In genomic region chr3R:21138220-21138754, dm6 we compare ENCODE assay signal across 1 fruit fly cellular context.
TF ChIP-seq lines count a peak whose summit lies in the region.

Gene meigo, plus strand, starts transcription at chr3R:21138270.

TF ChIP-seq in whole organism, embryonic, 481 proteins besides CTCF, POLR2A, EP300 and RAD21 (continued from another document and continues in another):
- TF ChIP-seq Tbp (GFP tag; optimal IDR thresholded peaks at IDR 0.05; lab: Kevin White, UChicago), result peak; percentile 52
- TF ChIP-seq salm (tag; optimal IDR thresholded peaks at IDR 0.05; lab: Kevin White, UChicago), result peak; percentile 38
- peak; percentile 18 for TF ChIP-seq CG33213 (GFP tag; optimal IDR thresholded peaks at IDR 0.05; lab: Kevin White, UChicago)
- no peak for TF ChIP-seq CG11504 (tag; optimal IDR thresholded peaks at IDR 0.05; lab: Kevin White, UChicago)
- no peak for TF ChIP-seq CG34224 (GFP tag; IDR thresholded peaks at IDR 0.05; lab: Robert Waterston, UW; ENCODE audit: partially characterized antibody)
- peak; percentile 66 for TF ChIP-seq vfl (GFP tag; optimal IDR thresholded peaks at IDR 0.05; lab: Kevin White, UChicago)
- TF ChIP-seq vnd (GFP tag; IDR thresholded peaks at IDR 0.05; lab: Robert Waterston, UW; ENCODE audit: partially characterized antibody), result no peak
- TF ChIP-seq pum (GFP tag; optimal IDR thresholded peaks at IDR 0.05; lab: Kevin White, UChicago), result peak; percentile 34
- 0 out of 2 replicates have a peak, but pooled peaks have one; percentile 33 for TF ChIP-seq sens-2 (GFP tag; IDR thresholded peaks at IDR 0.05; lab: Robert Waterston, UW)
- TF ChIP-seq CG7987 (GFP tag; optimal IDR thresholded peaks at IDR 0.05; lab: Kevin White, UChicago), result peak; percentile 32
- peak; percentile 58; the same call in 2 of the 3 replicates for TF ChIP-seq CG11456 (GFP tag; IDR thresholded peaks at IDR 0.05; lab: Robert Waterston, UW)
- no peak for TF ChIP-seq ro (GFP tag; IDR thresholded peaks at IDR 0.05; lab: Robert Waterston, UW)
- peak; percentile 28 for TF ChIP-seq CG12744 (GFP tag; optimal IDR thresholded peaks at IDR 0.05; lab: Kevin White, UChicago)
- TF ChIP-seq CG2116 (GFP tag; optimal IDR thresholded peaks at IDR 0.05; lab: Kevin White, UChicago), result peak; percentile 85
- TF ChIP-seq Ets97D (GFP tag; optimal IDR thresholded peaks at IDR 0.05; lab: Kevin White, UChicago), result peak; percentile 53
- peak; percentile 77 for TF ChIP-seq sd (tag; optimal IDR thresholded peaks at IDR 0.05; lab: Kevin White, UChicago)
- TF ChIP-seq btn (GFP tag; optimal IDR thresholded peaks at IDR 0.05; lab: Kevin White, UChicago), result no peak
- no peak for TF ChIP-seq TFAM (GFP tag; optimal IDR thresholded peaks at IDR 0.05; lab: Kevin White, UChicago)
- TF ChIP-seq cg (GFP tag; optimal IDR thresholded peaks at IDR 0.05; lab: Kevin White, UChicago), result no peak
- no peak for TF ChIP-seq Dll (GFP tag; IDR thresholded peaks at IDR 0.05; lab: Robert Waterston, UW; ENCODE audit: partially characterized antibody)
- peak; percentile 0 for TF ChIP-seq ftz-f1 (GFP tag; optimal IDR thresholded peaks at IDR 0.05; lab: Kevin White, UChicago)
- no peak; the same call in 1 of the 2 replicates for TF ChIP-seq CG32772 (GFP tag; IDR thresholded peaks at IDR 0.05; lab: Robert Waterston, UW)
- no peak for TF ChIP-seq CG32767 (GFP tag; IDR thresholded peaks at IDR 0.05; lab: Robert Waterston, UW)
- TF ChIP-seq Oaz (GFP tag; IDR thresholded peaks at IDR 0.05; lab: Robert Waterston, UW), result no peak
- TF ChIP-seq Poxn (GFP tag; IDR thresholded peaks at IDR 0.05; lab: Robert Waterston, UW), result no peak
- peak; percentile 9 for TF ChIP-seq CG10274 (GFP tag; optimal IDR thresholded peaks at IDR 0.05; lab: Kevin White, UChicago)
- TF ChIP-seq CG18599 (GFP tag; optimal IDR thresholded peaks at IDR 0.05; lab: Kevin White, UChicago), result no peak
- no peak; the same call in 1 of the 2 replicates for TF ChIP-seq bbx (GFP tag; IDR thresholded peaks at IDR 0.05; lab: Robert Waterston, UW; ENCODE audit: partially characterized antibody)
- TF ChIP-seq Chrac-16 (GFP tag; optimal IDR thresholded peaks at IDR 0.05; lab: Kevin White, UChicago), result peak; percentile 59
- TF ChIP-seq sima (GFP tag; optimal IDR thresholded peaks at IDR 0.05; lab: Kevin White, UChicago), result no peak
- TF ChIP-seq H2.0 (GFP tag; IDR thresholded peaks at IDR 0.05; lab: Robert Waterston, UW), result no peak
- TF ChIP-seq toy (GFP tag; IDR thresholded peaks at IDR 0.05; lab: Robert Waterston, UW), result no peak
- TF ChIP-seq BEAF-32 (GFP tag; optimal IDR thresholded peaks at IDR 0.05; lab: Kevin White, UChicago), result peak; percentile 59
- no peak for TF ChIP-seq wor (GFP tag; IDR thresholded peaks at IDR 0.05; lab: Robert Waterston, UW)
- peak; percentile 58 for TF ChIP-seq CG9437 (GFP tag; optimal IDR thresholded peaks at IDR 0.05; lab: Kevin White, UChicago)
- peak; percentile 41; the same call in 1 of the 3 replicates for TF ChIP-seq ci (GFP tag; IDR thresholded peaks at IDR 0.05; lab: Robert Waterston, UW)
- peak; percentile 59 for TF ChIP-seq Sry-δ (GFP tag; optimal IDR thresholded peaks at IDR 0.05; lab: Kevin White, UChicago)
- peak; percentile 50 for TF ChIP-seq tx (GFP tag; optimal IDR thresholded peaks at IDR 0.05; lab: Kevin White, UChicago)
- TF ChIP-seq ab (GFP tag; optimal IDR thresholded peaks at IDR 0.05; lab: Kevin White, UChicago), result no peak
- no peak for TF ChIP-seq Hey (tag; optimal IDR thresholded peaks at IDR 0.05; lab: Kevin White, UChicago)
- TF ChIP-seq Bdp1 (GFP tag; optimal IDR thresholded peaks at IDR 0.05; lab: Kevin White, UChicago), result no peak
- TF ChIP-seq CG11695 (GFP tag; IDR thresholded peaks at IDR 0.05; lab: Robert Waterston, UW), result no peak
- TF ChIP-seq CG4707 (GFP tag; optimal IDR thresholded peaks at IDR 0.05; lab: Kevin White, UChicago), result no peak
- no peak for TF ChIP-seq CG1024 (GFP tag; IDR thresholded peaks at IDR 0.05; lab: Robert Waterston, UW)
- peak; percentile 51; the same call in 1 of the 2 replicates for TF ChIP-seq Taf1 (GFP tag; IDR thresholded peaks at IDR 0.05; lab: Robert Waterston, UW)
- TF ChIP-seq Hr39 (optimal IDR thresholded peaks at IDR 0.05; lab: Kevin White, UChicago), result no peak
- TF ChIP-seq HLH54F (GFP tag; optimal IDR thresholded peaks at IDR 0.05; lab: Kevin White, UChicago), result peak; percentile 73
- 0 out of 2 replicates have a peak, but pooled peaks have one; percentile 23 for TF ChIP-seq CG4730 (GFP tag; IDR thresholded peaks at IDR 0.05; lab: Robert Waterston, UW)
- no peak for TF ChIP-seq CG6813 (GFP tag; optimal IDR thresholded peaks at IDR 0.05; lab: Kevin White, UChicago)
- peak; percentile 81 for TF ChIP-seq phol (tag; optimal IDR thresholded peaks at IDR 0.05; lab: Kevin White, UChicago)
- no peak for TF ChIP-seq Dfd (GFP tag; optimal IDR thresholded peaks at IDR 0.05; lab: Kevin White, UChicago)
- peak; percentile 50; the same call in 1 of the 2 replicates for TF ChIP-seq CG14667 (GFP tag; IDR thresholded peaks at IDR 0.05; lab: Robert Waterston, UW)
- TF ChIP-seq croc (GFP tag; conservative IDR thresholded peaks at IDR 0.05; lab: Robert Waterston, UW), result no peak; the same call in 2 of the 3 replicates
- no peak for TF ChIP-seq scrt (GFP tag; optimal IDR thresholded peaks at IDR 0.05; lab: Kevin White, UChicago)
- no peak for TF ChIP-seq org-1 (GFP tag; optimal IDR thresholded peaks at IDR 0.05; lab: Kevin White, UChicago)
- no peak for TF ChIP-seq Optix (GFP tag; IDR thresholded peaks at IDR 0.05; lab: Robert Waterston, UW)
- TF ChIP-seq row (GFP tag; IDR thresholded peaks at IDR 0.05; lab: Robert Waterston, UW), result peak; percentile 95
- peak; percentile 72 for TF ChIP-seq CG32532 (GFP tag; IDR thresholded peaks at IDR 0.05; lab: Robert Waterston, UW)
- TF ChIP-seq CG12219 (GFP tag; optimal IDR thresholded peaks at IDR 0.05; lab: Kevin White, UChicago), result no peak
- no peak for TF ChIP-seq chm (GFP tag; IDR thresholded peaks at IDR 0.05; lab: Robert Waterston, UW)
- TF ChIP-seq sim (GFP tag; IDR thresholded peaks at IDR 0.05; lab: Robert Waterston, UW), result no peak
- TF ChIP-seq Opbp (GFP tag; IDR thresholded peaks at IDR 0.05; lab: Robert Waterston, UW; ENCODE audit: partially characterized antibody), result no peak
- TF ChIP-seq CG17912 (GFP tag; optimal IDR thresholded peaks at IDR 0.05; lab: Kevin White, UChicago), result no peak
- 0 out of 4 replicates have a peak, but pooled peaks have one; percentile 21 for TF ChIP-seq chinmo (GFP tag; IDR thresholded peaks at IDR 0.05; lab: Robert Waterston, UW; ENCODE audit: partially characterized antibody)
- no peak for TF ChIP-seq odd (GFP tag; optimal IDR thresholded peaks at IDR 0.05; lab: Kevin White, UChicago)
- peak; percentile 91 for TF ChIP-seq CG9797 (GFP tag; optimal IDR thresholded peaks at IDR 0.05; lab: Kevin White, UChicago)
- no peak for TF ChIP-seq CG8765 (GFP tag; IDR thresholded peaks at IDR 0.05; lab: Robert Waterston, UW)
- no peak for TF ChIP-seq CG2129 (GFP tag; IDR thresholded peaks at IDR 0.05; lab: Robert Waterston, UW; ENCODE audit: partially characterized antibody)
- TF ChIP-seq gsb (GFP tag; IDR thresholded peaks at IDR 0.05; lab: Robert Waterston, UW), result no peak
- TF ChIP-seq D19B (GFP tag; optimal IDR thresholded peaks at IDR 0.05; lab: Kevin White, UChicago), result peak; percentile 6
- no peak for TF ChIP-seq dan (GFP tag; IDR thresholded peaks at IDR 0.05; lab: Robert Waterston, UW)
- peak; percentile 52 for TF ChIP-seq twi (tag; optimal IDR thresholded peaks at IDR 0.05; lab: Kevin White, UChicago)
- TF ChIP-seq CG11560 (tag; IDR thresholded peaks at IDR 0.05; lab: Robert Waterston, UW), result peak; percentile 83; the same call in 2 of the 3 replicates
- TF ChIP-seq CG15479 (GFP tag; optimal IDR thresholded peaks at IDR 0.05; lab: Kevin White, UChicago), result no peak
- TF ChIP-seq cwo (GFP tag; optimal IDR thresholded peaks at IDR 0.05; lab: Kevin White, UChicago), result peak; percentile 14
- TF ChIP-seq CHES-1-like (GFP tag; optimal IDR thresholded peaks at IDR 0.05; lab: Kevin White, UChicago), result peak; percentile 28
- TF ChIP-seq CG13894 (tag; optimal IDR thresholded peaks at IDR 0.05; lab: Kevin White, UChicago), result no peak
- 0 out of 2 replicates have a peak, but pooled peaks have one; percentile 18 for TF ChIP-seq Scr (GFP tag; IDR thresholded peaks at IDR 0.05; lab: Robert Waterston, UW; ENCODE audit: partially characterized antibody)
- TF ChIP-seq bab2 (GFP tag; optimal IDR thresholded peaks at IDR 0.05; lab: Kevin White, UChicago), result peak; percentile 33
- no peak for TF ChIP-seq CG31224 (GFP tag; IDR thresholded peaks at IDR 0.05; lab: Robert Waterston, UW)
- TF ChIP-seq CG11723 (GFP tag; optimal IDR thresholded peaks at IDR 0.05; lab: Kevin White, UChicago), result no peak
- TF ChIP-seq CG17829 (tag; optimal IDR thresholded peaks at IDR 0.05; lab: Kevin White, UChicago), result peak; percentile 85
- peak; percentile 66 for TF ChIP-seq CG8924 (tag; optimal IDR thresholded peaks at IDR 0.05; lab: Kevin White, UChicago)
- peak; percentile 31 for TF ChIP-seq nom (GFP tag; optimal IDR thresholded peaks at IDR 0.05; lab: Kevin White, UChicago)
- no peak for TF ChIP-seq HHEX (GFP tag; optimal IDR thresholded peaks at IDR 0.05; lab: Kevin White, UChicago)
- peak; percentile 74 for TF ChIP-seq Dek (tag; optimal IDR thresholded peaks at IDR 0.05; lab: Kevin White, UChicago)
- peak; percentile 74 for TF ChIP-seq Sin3A (optimal IDR thresholded peaks at IDR 0.05; lab: Kevin White, UChicago)
- peak; percentile 94 for TF ChIP-seq Ets65A (GFP tag; lab: Kevin White, UChicago)
- no peak for TF ChIP-seq Hr78 (GFP tag; optimal IDR thresholded peaks at IDR 0.05; lab: Kevin White, UChicago)
- TF ChIP-seq Abd-B (GFP tag; optimal IDR thresholded peaks at IDR 0.05; lab: Kevin White, UChicago), result peak; percentile 90
- TF ChIP-seq CG34376 (GFP tag; optimal IDR thresholded peaks at IDR 0.05; lab: Kevin White, UChicago), result peak; percentile 48
- TF ChIP-seq crc (GFP tag; optimal IDR thresholded peaks at IDR 0.05; lab: Kevin White, UChicago), result no peak
- TF ChIP-seq peb (GFP tag; IDR thresholded peaks at IDR 0.05; lab: Robert Waterston, UW), result peak; percentile 43; the same call in 1 of the 2 replicates
- TF ChIP-seq CG8281 (tag; optimal IDR thresholded peaks at IDR 0.05; lab: Kevin White, UChicago), result peak; percentile 30
- TF ChIP-seq tap (tag; optimal IDR thresholded peaks at IDR 0.05; lab: Kevin White, UChicago), result no peak
- peak; percentile 86 for TF ChIP-seq nmo (GFP tag; optimal IDR thresholded peaks at IDR 0.05; lab: Kevin White, UChicago)
- TF ChIP-seq Hmx (GFP tag; optimal IDR thresholded peaks at IDR 0.05; lab: Kevin White, UChicago), result no peak
- no peak for TF ChIP-seq ham (GFP tag; IDR thresholded peaks at IDR 0.05; lab: Robert Waterston, UW)
- TF ChIP-seq mld (GFP tag; IDR thresholded peaks at IDR 0.05; lab: Robert Waterston, UW; ENCODE audit: partially characterized antibody), result no peak
- TF ChIP-seq Xbp1 (GFP tag; optimal IDR thresholded peaks at IDR 0.05; lab: Kevin White, UChicago), result peak; percentile 95
- TF ChIP-seq ato (GFP tag; IDR thresholded peaks at IDR 0.05; lab: Robert Waterston, UW; ENCODE audit: partially characterized antibody), result no peak
- no peak for TF ChIP-seq nau (GFP tag; optimal IDR thresholded peaks at IDR 0.05; lab: Kevin White, UChicago)
- TF ChIP-seq hbn (GFP tag; IDR thresholded peaks at IDR 0.05; lab: Robert Waterston, UW; ENCODE audit: partially characterized antibody), result no peak
- TF ChIP-seq CG1832 (GFP tag; optimal IDR thresholded peaks at IDR 0.05; lab: Kevin White, UChicago), result no peak
- no peak for TF ChIP-seq CG31365 (tag; optimal IDR thresholded peaks at IDR 0.05; lab: Kevin White, UChicago)
- no peak for TF ChIP-seq Hmr (GFP tag; optimal IDR thresholded peaks at IDR 0.05; lab: Kevin White, UChicago)
- peak; percentile 57 for TF ChIP-seq CG4424 (GFP tag; optimal IDR thresholded peaks at IDR 0.05; lab: Kevin White, UChicago)
- no peak for TF ChIP-seq CG7928 (GFP tag; optimal IDR thresholded peaks at IDR 0.05; lab: Kevin White, UChicago)
- TF ChIP-seq br (optimal IDR thresholded peaks at IDR 0.05; lab: Kevin White, UChicago), result no peak
- TF ChIP-seq ap (GFP tag; IDR thresholded peaks at IDR 0.05; lab: Robert Waterston, UW), result no peak
- no peak for TF ChIP-seq HmgD (GFP tag; optimal IDR thresholded peaks at IDR 0.05; lab: Kevin White, UChicago)
- TF ChIP-seq Fer2 (tag; optimal IDR thresholded peaks at IDR 0.05; lab: Kevin White, UChicago), result peak; percentile 62
- TF ChIP-seq GATAe (GFP tag; conservative IDR thresholded peaks at IDR 0.05; lab: Robert Waterston, UW), result peak; percentile 48
- TF ChIP-seq Oli (tag; optimal IDR thresholded peaks at IDR 0.05; lab: Kevin White, UChicago), result peak; percentile 53
- peak; percentile 37; the same call in 1 of the 4 replicates for TF ChIP-seq Gug (GFP tag; IDR thresholded peaks at IDR 0.05; lab: Robert Waterston, UW)
- peak; percentile 58 for TF ChIP-seq CG18764 (GFP tag; optimal IDR thresholded peaks at IDR 0.05; lab: Kevin White, UChicago)
- TF ChIP-seq en (GFP tag; optimal IDR thresholded peaks at IDR 0.05; lab: Kevin White, UChicago), result no peak
- TF ChIP-seq MESR4 (GFP tag; optimal IDR thresholded peaks at IDR 0.05; lab: Kevin White, UChicago), result no peak
- TF ChIP-seq CG11093 (GFP tag; IDR thresholded peaks at IDR 0.05; lab: Robert Waterston, UW), result peak; percentile 28; the same call in 1 of the 3 replicates
- peak; percentile 48 for TF ChIP-seq CG33557 (GFP tag; optimal IDR thresholded peaks at IDR 0.05; lab: Kevin White, UChicago)
- TF ChIP-seq CG13624 (GFP tag; optimal IDR thresholded peaks at IDR 0.05; lab: Kevin White, UChicago), result peak; percentile 60
- peak; percentile 31 for TF ChIP-seq CG11398 (GFP tag; optimal IDR thresholded peaks at IDR 0.05; lab: Kevin White, UChicago)
- TF ChIP-seq CG13287 (GFP tag; IDR thresholded peaks at IDR 0.05; lab: Robert Waterston, UW; ENCODE audit: partially characterized antibody), result 0 out of 2 replicates have a peak, but pooled peaks have one; percentile 36
- TF ChIP-seq pb (GFP tag; optimal IDR thresholded peaks at IDR 0.05; lab: Kevin White, UChicago), result peak; percentile 36
- peak; percentile 65 for TF ChIP-seq Fer3 (tag; optimal IDR thresholded peaks at IDR 0.05; lab: Kevin White, UChicago)
- no peak for TF ChIP-seq CG15073 (GFP tag; optimal IDR thresholded peaks at IDR 0.05; lab: Kevin White, UChicago)
- peak; percentile 69 for TF ChIP-seq zfh2 (GFP tag; optimal IDR thresholded peaks at IDR 0.05; lab: Kevin White, UChicago)
- 0 out of 3 replicates have a peak, but pooled peaks have one; percentile 23 for TF ChIP-seq jigr1 (GFP tag; IDR thresholded peaks at IDR 0.05; lab: Robert Waterston, UW)
- peak; percentile 39; the same call in 1 of the 2 replicates for TF ChIP-seq CG10366 (GFP tag; IDR thresholded peaks at IDR 0.05; lab: Robert Waterston, UW)
- TF ChIP-seq disco-r (GFP tag; optimal IDR thresholded peaks at IDR 0.05; lab: Kevin White, UChicago), result no peak
